Fruit fly (Drosophila melanogaster) whole organism, embryonic: Measurements from ENCODE around the gene CG4497.

ENCODE experiments used
- Asciz ChIP-seq: fragments of 200-800 bp; sonication (Bioruptor generic); optimal IDR thresholded peaks from 2 replicates; lab custom pipeline; 2017; ENCODE audit warnings: missing biosample characterization, mild to moderate bottlenecking, missing genetic modification characterization, missing genetic modification reagents
- Atf3 ChIP-seq: fragments of 200-800 bp; sonication (Bioruptor generic); optimal IDR thresholded peaks from 3 replicates; lab custom pipeline; 2016; ENCODE audit warnings: missing biosample characterization, missing genetic modification characterization
- CG11560 ChIP-seq: fragments of 200-800 bp; sonication (Bioruptor generic); IDR thresholded peaks from 3 replicates; pipeline ENCODE4 v1.3.6; 2022; ENCODE audit warnings: missing biosample characterization, missing genetic modification characterization
- CG11695 ChIP-seq: fragments of 200-800 bp; sonication (Bioruptor generic); IDR thresholded peaks from 3 replicates; pipeline ENCODE4 v1.3.6; 2022; ENCODE audit warnings: missing biosample characterization, missing genetic modification characterization
- CG11723 ChIP-seq: fragments of 200-800 bp; sonication (Bioruptor generic); optimal IDR thresholded peaks from 2 replicates; lab custom pipeline; 2017; ENCODE audit warnings: missing biosample characterization, mild to moderate bottlenecking, missing genetic modification characterization
- CG12071 ChIP-seq: fragments of 200-800 bp; sonication (Bioruptor generic); optimal IDR thresholded peaks from 3 replicates; lab custom pipeline; 2018; ENCODE audit warnings: missing biosample characterization, mild to moderate bottlenecking, missing genetic modification characterization
- CG12659 ChIP-seq: fragments of 200-800 bp; sonication (Bioruptor generic); optimal IDR thresholded peaks from 3 replicates; lab custom pipeline; 2017; ENCODE audit warnings: mild to moderate bottlenecking, missing biosample characterization, missing genetic modification reagents, missing genetic modification characterization
- CG15696 ChIP-seq: fragments of 200-800 bp; sonication (Bioruptor generic); optimal IDR thresholded peaks from 2 replicates; lab custom pipeline; 2019; ENCODE audit warnings: missing biosample characterization, mild to moderate bottlenecking, missing genetic modification characterization, moderate library complexity
- CG1603 ChIP-seq: fragments of 200-800 bp; sonication (Bioruptor generic); optimal IDR thresholded peaks from 2 replicates; lab custom pipeline; 2019; ENCODE audit warnings: missing biosample characterization, mild to moderate bottlenecking, missing genetic modification characterization, moderate library complexity
- CG16779 ChIP-seq: fragments of 200-800 bp; sonication (Bioruptor generic); IDR thresholded peaks from 2 replicates; pipeline ENCODE4 v1.3.6; 2022; ENCODE audit warnings: missing biosample characterization, missing genetic modification characterization
- CG17385 ChIP-seq: fragments of 200-800 bp; sonication (Bioruptor generic); optimal IDR thresholded peaks from 3 replicates; lab custom pipeline; 2018; ENCODE audit warnings: missing biosample characterization, mild to moderate bottlenecking, missing genetic modification characterization
- CG30403 ChIP-seq: fragments of 200-800 bp; sonication (Bioruptor generic); optimal IDR thresholded peaks from 3 replicates; lab custom pipeline; 2016; ENCODE audit warnings: missing biosample characterization, missing genetic modification characterization
- CG3065 ChIP-seq: fragments of 200-800 bp; sonication (Bioruptor generic); optimal IDR thresholded peaks from 2 replicates; lab custom pipeline; 2016; ENCODE audit warnings: missing biosample characterization, missing genetic modification characterization
- CG31224 ChIP-seq: fragments of 200-800 bp; sonication (Bioruptor generic); IDR thresholded peaks from 2 replicates; pipeline ENCODE4 v1.3.6; 2022; ENCODE audit warnings: missing biosample characterization, missing genetic modification characterization
- CG32772 ChIP-seq: fragments of 200-800 bp; sonication (Bioruptor generic); IDR thresholded peaks from 2 replicates; pipeline ENCODE4 v1.3.6; 2022; ENCODE audit warnings: missing biosample characterization, missing genetic modification characterization
- CG5953 ChIP-seq: fragments of 200-800 bp; sonication (Bioruptor generic); IDR thresholded peaks from 2 replicates; pipeline ENCODE4 v1.3.6; 2022; ENCODE audit warnings: missing biosample characterization, missing genetic modification characterization
- CG6765 ChIP-seq: fragments of 200-800 bp; sonication (Bioruptor generic); optimal IDR thresholded peaks from 3 replicates; lab custom pipeline; 2017; ENCODE audit warnings: missing biosample characterization, mild to moderate bottlenecking, missing genetic modification characterization
- CG8478 ChIP-seq: fragments of >200 bp; optimal IDR thresholded peaks from 2 replicates; lab custom pipeline; 2018
- CG8765 ChIP-seq: fragments of 200-800 bp; sonication (Bioruptor generic); IDR thresholded peaks from 2 replicates; pipeline ENCODE4 v1.3.6; 2022; ENCODE audit warnings: missing biosample characterization, missing genetic modification characterization
- CG9932 ChIP-seq: fragments of 200-800 bp; sonication (Bioruptor generic); IDR thresholded peaks from 2 replicates; pipeline ENCODE4 v1.3.6; 2022; ENCODE audit warnings: missing biosample characterization, missing genetic modification characterization
- Dll ChIP-seq: fragments of 200-800 bp; sonication (Bioruptor generic); IDR thresholded peaks from 4 replicates; pipeline ENCODE4 v1.3.6; 2022; ENCODE audit warnings: missing biosample characterization, missing genetic modification characterization; ENCODE audit not compliant: partially characterized antibody
- Ets97D ChIP-seq: fragments of 200-800 bp; sonication (Bioruptor generic); optimal IDR thresholded peaks from 3 replicates; lab custom pipeline; 2016; ENCODE audit warnings: missing biosample characterization, missing genetic modification characterization
- Fer3 ChIP-seq: fragments of 200-800 bp; sonication (Bioruptor generic); optimal IDR thresholded peaks from 2 replicates; lab custom pipeline; 2018; ENCODE audit warnings: missing biosample characterization, mild to moderate bottlenecking, missing genetic modification characterization, moderate library complexity
- Lpt ChIP-seq: fragments of >200 bp; optimal IDR thresholded peaks from 2 replicates; lab custom pipeline; 2018; ENCODE audit warnings: missing biosample characterization, missing genetic modification characterization
- Mrtf ChIP-seq: fragments of 200-800 bp; sonication (Bioruptor generic); IDR thresholded peaks from 3 replicates; pipeline ENCODE4 v1.3.6; 2022; ENCODE audit warnings: missing biosample characterization, missing genetic modification characterization
- Oaz ChIP-seq: fragments of 200-800 bp; sonication (Bioruptor generic); IDR thresholded peaks from 2 replicates; pipeline ENCODE4 v1.3.6; 2022; ENCODE audit warnings: missing biosample characterization, missing genetic modification characterization
- PHDP ChIP-seq: fragments of 200-800 bp; sonication (Bioruptor generic); optimal IDR thresholded peaks from 3 replicates; lab custom pipeline; 2018; ENCODE audit warnings: missing biosample characterization, mild to moderate bottlenecking, missing genetic modification characterization, moderate library complexity
- Pdp1 ChIP-seq, 2 experiments: fragments of 200-800 bp; sonication (Bioruptor generic); optimal IDR thresholded peaks; 3 replicates each; lab custom pipeline; 2016; ENCODE audit warnings: missing biosample characterization in 2 of 2, missing genetic modification characterization in 2 of 2, mild to moderate bottlenecking in 1 of 2, moderate library complexity in 1 of 2
- Poxn ChIP-seq: fragments of 200-800 bp; sonication (Bioruptor generic); IDR thresholded peaks from 2 replicates; pipeline ENCODE4 v1.3.6; 2022; ENCODE audit warnings: missing biosample characterization, missing genetic modification characterization
- Side ChIP-seq: fragments of 200-800 bp; sonication (Bioruptor generic); optimal IDR thresholded peaks from 2 replicates; lab custom pipeline; 2016; ENCODE audit warnings: missing biosample characterization, missing genetic modification characterization
- Taf1 ChIP-seq: fragments of 200-800 bp; sonication (Bioruptor generic); IDR thresholded peaks from 2 replicates; pipeline ENCODE4 v1.3.6; 2022; ENCODE audit warnings: missing biosample characterization, missing genetic modification characterization
- ase ChIP-seq: fragments of 200-800 bp; sonication (Bioruptor generic); IDR thresholded peaks from 3 replicates; pipeline ENCODE4 v1.3.6; 2022; ENCODE audit warnings: missing biosample characterization, missing genetic modification characterization
- bbx ChIP-seq: fragments of 200-800 bp; sonication (Bioruptor generic); IDR thresholded peaks from 2 replicates; pipeline ENCODE4 v1.3.6; 2022; ENCODE audit warnings: missing biosample characterization, missing genetic modification characterization; ENCODE audit not compliant: partially characterized antibody
- cg ChIP-seq: fragments of 200-800 bp; sonication (Bioruptor generic); optimal IDR thresholded peaks from 3 replicates; lab custom pipeline; 2019; ENCODE audit warnings: missing biosample characterization, mild to moderate bottlenecking, missing genetic modification characterization, moderate library complexity
- dan ChIP-seq: fragments of 200-800 bp; sonication (Bioruptor generic); IDR thresholded peaks from 2 replicates; pipeline ENCODE4 v1.3.6; 2022; ENCODE audit warnings: missing biosample characterization, missing genetic modification characterization
- gcm2 ChIP-seq: fragments of 200-800 bp; sonication (Bioruptor generic); optimal IDR thresholded peaks from 2 replicates; lab custom pipeline; 2016; ENCODE audit warnings: missing biosample characterization, missing genetic modification characterization
- gro ChIP-seq: fragments of 200-800 bp; sonication (Bioruptor generic); optimal IDR thresholded peaks from 2 replicates; lab custom pipeline; 2016; ENCODE audit warnings: missing biosample characterization, missing genetic modification characterization
- h ChIP-seq: fragments of >200 bp; optimal IDR thresholded peaks from 2 replicates; lab custom pipeline; 2017
- ind ChIP-seq: fragments of 200-800 bp; sonication (Bioruptor generic); optimal IDR thresholded peaks from 3 replicates; lab custom pipeline; 2016; ENCODE audit warnings: missing biosample characterization, missing genetic modification characterization
- insv ChIP-seq, 2 experiments: fragments of 200-800 bp; sonication (Bioruptor generic); optimal IDR thresholded peaks; 3 replicates each; lab custom pipeline; 2016 to 2018; ENCODE audit warnings: missing biosample characterization in 2 of 2, missing genetic modification characterization in 2 of 2
- lbe ChIP-seq: fragments of 200-800 bp; sonication (Bioruptor generic); optimal IDR thresholded peaks from 2 replicates; lab custom pipeline; 2016; ENCODE audit warnings: missing biosample characterization, mild to moderate bottlenecking, missing genetic modification characterization
- otp ChIP-seq: fragments of 200-800 bp; sonication (Bioruptor generic); IDR thresholded peaks from 3 replicates; pipeline ENCODE4, ENCODE4 v1.3.6; 2022; ENCODE audit warnings: missing biosample characterization, missing genetic modification characterization
- pb ChIP-seq: fragments of 200-800 bp; sonication (Bioruptor generic); optimal IDR thresholded peaks from 3 replicates; lab custom pipeline; 2016; ENCODE audit warnings: missing biosample characterization, missing genetic modification characterization
- pzg ChIP-seq: fragments of 200-800 bp; sonication (Bioruptor generic); optimal IDR thresholded peaks from 3 replicates; lab custom pipeline; 2018; ENCODE audit warnings: missing biosample characterization, mild to moderate bottlenecking, missing genetic modification characterization, moderate library complexity
- run ChIP-seq: fragments of 200-800 bp; sonication (Bioruptor generic); optimal IDR thresholded peaks from 3 replicates; lab custom pipeline; 2018; ENCODE audit warnings: missing biosample characterization, mild to moderate bottlenecking, missing genetic modification characterization
- salm ChIP-seq: fragments of 200-800 bp; sonication (Bioruptor generic); optimal IDR thresholded peaks from 2 replicates; lab custom pipeline; 2018; ENCODE audit warnings: missing biosample characterization, mild to moderate bottlenecking, missing genetic modification characterization
- shn ChIP-seq: fragments of 200-800 bp; sonication (Bioruptor generic); optimal IDR thresholded peaks from 3 replicates; lab custom pipeline; 2016; ENCODE audit warnings: missing biosample characterization, missing genetic modification characterization
- sim ChIP-seq: fragments of 200-800 bp; sonication (Bioruptor generic); IDR thresholded peaks from 2 replicates; pipeline ENCODE4 v1.3.6; 2022; ENCODE audit warnings: missing biosample characterization, missing genetic modification characterization
- sna ChIP-seq: fragments of 200-800 bp; sonication (Bioruptor generic); IDR thresholded peaks from 2 replicates; pipeline ENCODE4 v1.3.6; 2022; ENCODE audit warnings: missing biosample characterization, missing genetic modification characterization; ENCODE audit not compliant: partially characterized antibody
- tgo ChIP-seq: fragments of 200-800 bp; sonication (Bioruptor generic); IDR thresholded peaks from 3 replicates; pipeline ENCODE4 v1.3.6; 2022; ENCODE audit warnings: missing biosample characterization, missing genetic modification characterization
- usp ChIP-seq: fragments of >200 bp; optimal IDR thresholded peaks from 2 replicates; lab custom pipeline; 2017; ENCODE audit warnings: missing biosample characterization, missing genetic modification characterization
- zf30C ChIP-seq: fragments of 200-800 bp; sonication (Bioruptor generic); optimal IDR thresholded peaks from 3 replicates; lab custom pipeline; 2018; ENCODE audit warnings: missing biosample characterization, mild to moderate bottlenecking, missing genetic modification characterization

The CG4497 gene

dm6 chr2L:7188530-7188996 is 5.8 kb downstream of the CG4497 start (continued):
- TF ChIP-seq CG1603 (tag; lab: Kevin White, UChicago): peak; percentile 94
- TF ChIP-seq bbx (GFP tag; lab: Robert Waterston, UW): no peak; the same call in 1 of the 2 replicates
- TF ChIP-seq CG6765 (GFP tag; lab: Kevin White, UChicago): peak; percentile 95
- TF ChIP-seq CG12071: peak; percentile 95
- peak; percentile 97 for TF ChIP-seq Oaz
- peak; percentile 96 for TF ChIP-seq otp
- TF ChIP-seq PHDP (tag; lab: Kevin White, UChicago): peak; percentile 99
- peak in 1 of 2 experiments; percentile 77 for TF ChIP-seq insv (GFP tag; optimal IDR thresholded peaks at IDR 0.05; lab: Kevin White, UChicago)
- no peak for TF ChIP-seq usp
- TF ChIP-seq Mrtf (GFP tag; lab: Robert Waterston, UW): peak; percentile 98
- TF ChIP-seq CG9932 (GFP tag; lab: Robert Waterston, UW): peak; percentile 97
- peak; percentile 96 for TF ChIP-seq salm (tag; lab: Kevin White, UChicago)
- TF ChIP-seq CG3065: peak; percentile 93
- TF ChIP-seq CG11560: peak; percentile 94
- peak; percentile 94 for TF ChIP-seq sim (GFP tag; lab: Robert Waterston, UW)
- peak; percentile 98 for TF ChIP-seq CG11723
- no peak for TF ChIP-seq Dll (GFP tag; lab: Robert Waterston, UW)
- no peak for TF ChIP-seq CG8478 (lab: Kevin White, UChicago)
- peak; percentile 97 for TF ChIP-seq Asciz
- peak; percentile 95 for TF ChIP-seq CG8765
- TF ChIP-seq pzg (GFP tag; lab: Kevin White, UChicago): peak; percentile 22
- TF ChIP-seq CG5953 (GFP tag; lab: Robert Waterston, UW): peak; percentile 97
- no peak for TF ChIP-seq h (lab: Kevin White, UChicago)
- peak; percentile 98 for TF ChIP-seq ase (GFP tag; lab: Robert Waterston, UW)
- TF ChIP-seq Taf1: peak; percentile 94
- peak; percentile 97 for TF ChIP-seq CG17385 (GFP tag; lab: Kevin White, UChicago)
- TF ChIP-seq CG16779 (GFP tag; lab: Robert Waterston, UW): peak; percentile 93
- peak; percentile 94 for TF ChIP-seq Pdp1 (GFP tag; optimal IDR thresholded peaks at IDR 0.05; lab: Kevin White, UChicago)
- peak; percentile 96 for TF ChIP-seq shn (GFP tag; lab: Kevin White, UChicago)
- no peak for TF ChIP-seq cg (GFP tag; lab: Kevin White, UChicago)
- no peak for TF ChIP-seq sna (GFP tag; lab: Robert Waterston, UW)
- peak; percentile 85 for TF ChIP-seq dan
- peak; percentile 99 for TF ChIP-seq CG12659 (GFP tag; lab: Kevin White, UChicago)
- TF ChIP-seq Side (GFP tag; lab: Kevin White, UChicago): peak; percentile 95
- TF ChIP-seq pb: peak; percentile 93
- peak; percentile 97 for TF ChIP-seq Fer3 (tag; lab: Kevin White, UChicago)
- TF ChIP-seq CG15696 (tag; lab: Kevin White, UChicago): peak; percentile 91
- peak; percentile 97 for TF ChIP-seq lbe (GFP tag; lab: Kevin White, UChicago)
- peak; percentile 88 for TF ChIP-seq Ets97D (GFP tag; lab: Kevin White, UChicago)
- TF ChIP-seq gro: peak; percentile 95
- no peak for TF ChIP-seq Lpt (GFP tag; lab: Kevin White, UChicago)
- peak; percentile 94 for TF ChIP-seq Atf3
- TF ChIP-seq gcm2 (GFP tag; lab: Kevin White, UChicago): peak; percentile 94
- peak; percentile 97 for TF ChIP-seq ind (GFP tag; lab: Kevin White, UChicago)
- TF ChIP-seq CG31224 (GFP tag; lab: Robert Waterston, UW): peak; percentile 94
- peak; percentile 99 for TF ChIP-seq tgo (GFP tag; lab: Robert Waterston, UW)
- peak; percentile 99 for TF ChIP-seq CG30403 (GFP tag; lab: Kevin White, UChicago)
- peak; percentile 99 for TF ChIP-seq CG11695 (GFP tag; lab: Robert Waterston, UW)
- TF ChIP-seq run (tag; lab: Kevin White, UChicago): peak; percentile 98
- TF ChIP-seq zf30C (GFP tag; lab: Kevin White, UChicago): no peak
- peak; percentile 98 for TF ChIP-seq CG32772 (GFP tag; lab: Robert Waterston, UW)
- peak; percentile 93 for TF ChIP-seq Poxn
